Worm (Caenorhabditis elegans): ENCODE data around the gene C05B5.4.

DNA sequence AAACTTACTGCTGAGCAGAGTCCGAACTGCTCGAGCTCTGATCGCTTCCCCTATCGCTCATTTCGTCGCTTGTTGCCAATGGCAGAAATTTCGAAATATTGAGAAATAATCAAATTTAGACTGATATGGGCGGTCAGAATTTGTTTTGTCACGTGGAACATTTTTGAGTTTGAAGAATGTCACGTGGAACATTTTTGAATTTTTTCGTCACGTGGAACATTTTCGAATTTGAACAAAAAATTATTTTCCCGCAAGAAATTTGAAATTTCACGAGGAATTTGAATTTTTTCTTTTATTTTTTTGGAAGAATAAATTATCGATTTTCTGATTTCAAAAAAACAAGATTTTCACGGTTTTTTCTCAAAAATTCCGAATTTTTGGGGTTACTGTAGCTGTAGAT is 16.4 kb downstream of the C05B5.4 start, which contains the start of gene fbxa-155:
- no peak for TF ChIP-seq lin-13 (tag; optimal IDR thresholded peaks at IDR 0.05)
- no peak for TF ChIP-seq pha-4 (tag; optimal IDR thresholded peaks at IDR 0.05)
- no peak for TF ChIP-seq drap-1 (GFP tag; optimal IDR thresholded peaks at IDR 0.05)
- no peak for TF ChIP-seq unc-39 (tag; optimal IDR thresholded peaks at IDR 0.05)
- no peak for TF ChIP-seq ces-1 (GFP tag; optimal IDR thresholded peaks at IDR 0.05)
- TF ChIP-seq ztf-11 (tag; optimal IDR thresholded peaks at IDR 0.05): no peak
- no peak for TF ChIP-seq cnd-1 (tag; optimal IDR thresholded peaks at IDR 0.05)
- TF ChIP-seq nhr-28 (tag; optimal IDR thresholded peaks at IDR 0.05): no peak
- TF ChIP-seq blmp-1 (tag; optimal IDR thresholded peaks at IDR 0.05): no peak
- no peak for TF ChIP-seq snpc-4 (tag; optimal IDR thresholded peaks at IDR 0.05)
- no peak for TF ChIP-seq sem-2 (GFP tag; optimal IDR thresholded peaks at IDR 0.05)
- TF ChIP-seq mab-5 (tag; optimal IDR thresholded peaks at IDR 0.05): no peak
- no peak for TF ChIP-seq nhr-76 (tag; optimal IDR thresholded peaks at IDR 0.05)
